Worm (Caenorhabditis elegans): ENCODE data around the gene mdh-2.

DNA sequence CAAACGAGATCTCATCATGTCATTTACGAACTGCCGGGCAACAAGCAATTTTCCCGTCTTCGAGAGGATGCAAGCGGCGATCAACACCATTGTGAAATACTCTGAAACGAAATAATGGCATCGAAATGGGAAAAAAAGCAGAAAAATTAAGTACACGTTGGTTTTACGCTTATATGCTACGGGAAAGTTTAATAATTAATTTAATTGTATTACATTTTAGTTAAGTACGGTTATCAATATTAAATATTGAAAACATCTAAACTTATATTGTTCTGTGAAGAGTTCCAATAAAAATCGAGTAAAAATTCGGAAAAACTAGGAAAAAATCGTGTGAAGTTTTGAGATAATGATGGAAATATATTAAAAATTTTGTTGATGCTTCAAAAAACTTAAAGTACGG is 17.0 kb upstream of the mdh-2 start, which contains the start of gene copd-1:
- TF ChIP-seq egl-27 (tag; optimal IDR thresholded peaks at IDR 0.05), result no peak
- no peak for TF ChIP-seq nhr-28 (tag; optimal IDR thresholded peaks at IDR 0.05)
- TF ChIP-seq lin-15B (tag; optimal IDR thresholded peaks at IDR 0.05), result no peak
- no peak for TF ChIP-seq lin-13 (GFP tag; optimal IDR thresholded peaks at IDR 0.05)
- no peak for TF ChIP-seq aly-2 (tag; optimal IDR thresholded peaks at IDR 0.05)
- TF ChIP-seq unc-39 (tag; optimal IDR thresholded peaks at IDR 0.05), result no peak
- no peak for TF ChIP-seq fkh-10 (GFP tag; optimal IDR thresholded peaks at IDR 0.05)
- TF ChIP-seq ces-1 (GFP tag; optimal IDR thresholded peaks at IDR 0.05), result no peak
- no peak for TF ChIP-seq mdl-1 (tag; optimal IDR thresholded peaks at IDR 0.05)
- TF ChIP-seq ama-1 (optimal IDR thresholded peaks at IDR 0.05), result no peak

Measured in whole organism, L4 larva.